Fruit fly (Drosophila melanogaster) whole organism, embryonic: ENCODE measurements around the gene Prosalpha6.

Source experiments
- CG11696 ChIP-seq: fragments of 200-800 bp; sonication (Bioruptor generic); IDR thresholded peaks from 2 replicates; pipeline ENCODE4 v1.3.6; 2022; ENCODE audit warnings: missing biosample characterization, missing genetic modification characterization
- CG13424 ChIP-seq: fragments of 200-800 bp; sonication (Bioruptor generic); optimal IDR thresholded peaks from 2 replicates; lab custom pipeline; 2019; ENCODE audit warnings: missing biosample characterization, mild to moderate bottlenecking, missing genetic modification characterization, moderate library complexity
- CG14050 ChIP-seq: fragments of 200-800 bp; sonication (Bioruptor generic); IDR thresholded peaks from 3 replicates; pipeline ENCODE4 v1.3.6; 2022; ENCODE audit warnings: missing biosample characterization, missing genetic modification characterization
- CG15073 ChIP-seq: fragments of 200-800 bp; sonication (Bioruptor generic); optimal IDR thresholded peaks from 2 replicates; lab custom pipeline; 2016; ENCODE audit warnings: missing biosample characterization, missing genetic modification characterization
- CG1529 ChIP-seq: fragments of 200-800 bp; sonication (Bioruptor generic); optimal IDR thresholded peaks from 3 replicates; lab custom pipeline; 2018; ENCODE audit warnings: missing biosample characterization, missing genetic modification characterization
- CG15696 ChIP-seq: fragments of 200-800 bp; sonication (Bioruptor generic); optimal IDR thresholded peaks from 2 replicates; lab custom pipeline; 2019; ENCODE audit warnings: missing biosample characterization, mild to moderate bottlenecking, missing genetic modification characterization, moderate library complexity
- CG1603 ChIP-seq: fragments of 200-800 bp; sonication (Bioruptor generic); optimal IDR thresholded peaks from 2 replicates; lab custom pipeline; 2019; ENCODE audit warnings: missing biosample characterization, mild to moderate bottlenecking, missing genetic modification characterization, moderate library complexity
- CG1647 ChIP-seq: fragments of 200-800 bp; sonication (Bioruptor generic); optimal IDR thresholded peaks from 3 replicates; lab custom pipeline; 2016; ENCODE audit warnings: missing biosample characterization, missing genetic modification characterization
- CG16779 ChIP-seq: fragments of 200-800 bp; sonication (Bioruptor generic); IDR thresholded peaks from 2 replicates; pipeline ENCODE4 v1.3.6; 2022; ENCODE audit warnings: missing biosample characterization, missing genetic modification characterization
- CG17802 ChIP-seq: fragments of 200-800 bp; sonication (Bioruptor generic); optimal IDR thresholded peaks from 2 replicates; lab custom pipeline; 2018; ENCODE audit warnings: missing biosample characterization, mild to moderate bottlenecking, missing genetic modification characterization, moderate library complexity
- CG17829 ChIP-seq: fragments of 200-800 bp; optimal IDR thresholded peaks from 2 replicates; lab custom pipeline; 2019; ENCODE audit warnings: missing biosample characterization, mild to moderate bottlenecking, missing genetic modification characterization, moderate library complexity
- CG1832 ChIP-seq: fragments of 200-800 bp; sonication (Bioruptor generic); optimal IDR thresholded peaks from 2 replicates; lab custom pipeline; 2017; ENCODE audit warnings: missing biosample characterization, mild to moderate bottlenecking, missing genetic modification characterization, inconsistent platforms
- CG18619 ChIP-seq: fragments of 200-800 bp; sonication (Bioruptor generic); optimal IDR thresholded peaks from 3 replicates; lab custom pipeline; 2017; ENCODE audit warnings: missing biosample characterization, mild to moderate bottlenecking, missing genetic modification characterization
- CG2120 ChIP-seq: fragments of 200-800 bp; sonication (Bioruptor generic); optimal IDR thresholded peaks from 3 replicates; lab custom pipeline; 2016; ENCODE audit warnings: missing biosample characterization, missing genetic modification characterization
- CG30020 ChIP-seq: fragments of 200-800 bp; optimal IDR thresholded peaks from 2 replicates; lab custom pipeline; 2019; ENCODE audit warnings: missing biosample characterization, mild to moderate bottlenecking, missing genetic modification characterization, moderate library complexity
- CG3847 ChIP-seq: fragments of 200-800 bp; sonication (Bioruptor generic); IDR thresholded peaks from 2 replicates; pipeline ENCODE4 v1.3.6; 2022; ENCODE audit warnings: missing biosample characterization, missing genetic modification characterization
- CG43689 ChIP-seq: fragments of 200-800 bp; sonication (Bioruptor generic); IDR thresholded peaks from 2 replicates; pipeline ENCODE4 v1.3.6; 2022; ENCODE audit warnings: missing biosample characterization, missing genetic modification characterization
- CG5180 ChIP-seq: fragments of 200-800 bp; sonication (Bioruptor generic); optimal IDR thresholded peaks from 3 replicates; lab custom pipeline; 2017; ENCODE audit warnings: missing biosample characterization, missing genetic modification characterization, mild to moderate bottlenecking, moderate library complexity, missing genetic modification reagents
- CG6654 ChIP-seq: fragments of 200-800 bp; sonication (Bioruptor generic); optimal IDR thresholded peaks from 2 replicates; lab custom pipeline; 2017; ENCODE audit warnings: missing biosample characterization, mild to moderate bottlenecking, missing genetic modification characterization
- CHES-1-like ChIP-seq: fragments of 200-800 bp; sonication (Bioruptor generic); optimal IDR thresholded peaks from 2 replicates; lab custom pipeline; 2016; ENCODE audit warnings: missing biosample characterization, missing genetic modification characterization
- Camta ChIP-seq: fragments of 200-800 bp; sonication (Bioruptor generic); optimal IDR thresholded peaks from 2 replicates; lab custom pipeline; 2016; ENCODE audit warnings: missing biosample characterization, missing genetic modification characterization
- Dad ChIP-seq: fragments of 200-800 bp; sonication (Bioruptor generic); optimal IDR thresholded peaks from 3 replicates; lab custom pipeline; 2016; ENCODE audit warnings: missing biosample characterization, missing genetic modification characterization
- Doc2 ChIP-seq: fragments of 200-800 bp; sonication (Bioruptor generic); IDR thresholded peaks from 2 replicates; pipeline ENCODE4 v1.3.6; 2022; ENCODE audit warnings: missing biosample characterization, missing genetic modification characterization
- Hr3 ChIP-seq: fragments of 200-800 bp; sonication (Bioruptor generic); optimal IDR thresholded peaks from 3 replicates; lab custom pipeline; 2016; ENCODE audit warnings: missing biosample characterization, missing genetic modification characterization
- Mad ChIP-seq: fragments of 200-800 bp; sonication (Bioruptor generic); optimal IDR thresholded peaks from 2 replicates; lab custom pipeline; 2016; ENCODE audit warnings: missing biosample characterization, missing genetic modification characterization
- Med ChIP-seq: fragments of 200-800 bp; sonication (Bioruptor generic); peaks from one replicate; lab custom pipeline; 2016; ENCODE audit warnings: missing biosample characterization, missing genetic modification characterization, mild to moderate bottlenecking, inconsistent platforms, moderate library complexity
- Myb ChIP-seq: fragments of 200-800 bp; sonication (Bioruptor generic); optimal IDR thresholded peaks from 2 replicates; lab custom pipeline; 2016; ENCODE audit warnings: missing biosample characterization, missing genetic modification characterization
- Side ChIP-seq: fragments of 200-800 bp; sonication (Bioruptor generic); optimal IDR thresholded peaks from 2 replicates; lab custom pipeline; 2016; ENCODE audit warnings: missing biosample characterization, missing genetic modification characterization
- Taf1 ChIP-seq: fragments of 200-800 bp; sonication (Bioruptor generic); IDR thresholded peaks from 2 replicates; pipeline ENCODE4 v1.3.6; 2022; ENCODE audit warnings: missing biosample characterization, missing genetic modification characterization
- Xrp1 ChIP-seq: fragments of 200-800 bp; sonication (Bioruptor generic); IDR thresholded peaks from 2 replicates; pipeline ENCODE4 v1.3.6; 2022; ENCODE audit warnings: missing biosample characterization, missing genetic modification characterization
- aop ChIP-seq: fragments of 200-800 bp; sonication (Bioruptor generic); IDR thresholded peaks from 2 replicates; pipeline ENCODE4 v1.3.6; 2022; ENCODE audit warnings: missing biosample characterization, missing genetic modification characterization
- bab2 ChIP-seq: fragments of 200-800 bp; sonication (Bioruptor generic); optimal IDR thresholded peaks from 2 replicates; lab custom pipeline; 2016; ENCODE audit warnings: missing biosample characterization, missing genetic modification characterization
- caup ChIP-seq: fragments of 200-800 bp; sonication (Bioruptor generic); optimal IDR thresholded peaks from 3 replicates; lab custom pipeline; 2017; ENCODE audit warnings: missing biosample characterization, mild to moderate bottlenecking, missing genetic modification characterization, moderate library complexity; ENCODE audit not compliant: severe bottlenecking
- grau ChIP-seq: fragments of 200-800 bp; optimal IDR thresholded peaks from 3 replicates; lab custom pipeline; 2019; ENCODE audit warnings: missing biosample characterization, mild to moderate bottlenecking, missing genetic modification characterization, moderate library complexity
- kay ChIP-seq: fragments of 200-800 bp; sonication (Bioruptor generic); optimal IDR thresholded peaks from 2 replicates; lab custom pipeline; 2016; ENCODE audit warnings: missing biosample characterization, missing genetic modification characterization
- lbe ChIP-seq: fragments of 200-800 bp; sonication (Bioruptor generic); optimal IDR thresholded peaks from 2 replicates; lab custom pipeline; 2016; ENCODE audit warnings: missing biosample characterization, mild to moderate bottlenecking, missing genetic modification characterization
- lov ChIP-seq, 2 experiments: fragments of 200-800 bp in 1 of 2; fragments of >200 bp in 1 of 2; sonication (Bioruptor generic) in 1 of 2; IDR thresholded peaks in 1 of 2; optimal IDR thresholded peaks in 1 of 2; 2 replicates in 1 of 2; 3 replicates in 1 of 2; pipeline versions ENCODE4 v1.3.6 to Lab custom; 2017 to 2022; ENCODE audit warnings: missing biosample characterization in 1 of 2, missing genetic modification characterization in 1 of 2
- onecut ChIP-seq: fragments of 200-800 bp; sonication (Bioruptor generic); IDR thresholded peaks from 2 replicates; pipeline ENCODE4 v1.3.6; 2022; ENCODE audit warnings: missing biosample characterization, missing genetic modification characterization
- pan ChIP-seq, 4 experiments: fragments of >200 bp in 3 of 4; fragments of 200-800 bp in 1 of 4; sonication (Bioruptor generic) in 1 of 4; optimal IDR thresholded peaks in 3 of 4; IDR thresholded peaks in 1 of 4; 2 replicates each; pipeline versions ENCODE4 v1.3.6 to Lab custom; 2017 to 2022; ENCODE audit warnings: missing biosample characterization in 2 of 4, missing genetic modification characterization in 2 of 4, mixed read lengths in 1 of 4
- pb ChIP-seq: fragments of 200-800 bp; sonication (Bioruptor generic); optimal IDR thresholded peaks from 3 replicates; lab custom pipeline; 2016; ENCODE audit warnings: missing biosample characterization, missing genetic modification characterization
- ro ChIP-seq: fragments of 200-800 bp; sonication (Bioruptor generic); IDR thresholded peaks from 2 replicates; pipeline ENCODE4 v1.3.6; 2022; ENCODE audit warnings: missing biosample characterization, missing genetic modification characterization
- run ChIP-seq: fragments of 200-800 bp; sonication (Bioruptor generic); optimal IDR thresholded peaks from 3 replicates; lab custom pipeline; 2018; ENCODE audit warnings: missing biosample characterization, mild to moderate bottlenecking, missing genetic modification characterization
- salm ChIP-seq: fragments of 200-800 bp; sonication (Bioruptor generic); optimal IDR thresholded peaks from 2 replicates; lab custom pipeline; 2018; ENCODE audit warnings: missing biosample characterization, mild to moderate bottlenecking, missing genetic modification characterization
- seq ChIP-seq: fragments of 200-800 bp; sonication (Bioruptor generic); IDR thresholded peaks from 2 replicates; pipeline ENCODE4 v1.3.6; 2022; ENCODE audit warnings: missing biosample characterization, missing genetic modification characterization
- sisA ChIP-seq: fragments of 200-800 bp; sonication (Bioruptor generic); IDR thresholded peaks from 2 replicates; pipeline ENCODE4 v1.3.6; 2022; ENCODE audit warnings: missing biosample characterization, missing genetic modification characterization
- sug ChIP-seq: fragments of 200-800 bp; optimal IDR thresholded peaks from 2 replicates; lab custom pipeline; 2019; ENCODE audit warnings: missing biosample characterization, mild to moderate bottlenecking, missing genetic modification characterization, moderate library complexity
- tio ChIP-seq: fragments of 200-800 bp; sonication (Bioruptor generic); optimal IDR thresholded peaks from 2 replicates; lab custom pipeline; 2017; ENCODE audit warnings: missing biosample characterization, missing genetic modification characterization, inconsistent platforms
- tup ChIP-seq: fragments of 200-800 bp; sonication (Bioruptor generic); optimal IDR thresholded peaks from 2 replicates; lab custom pipeline; 2016; ENCODE audit warnings: missing biosample characterization, mild to moderate bottlenecking, missing genetic modification characterization, moderate library complexity
- z ChIP-seq: fragments of 200-800 bp; sonication (Bioruptor generic); IDR thresholded peaks from 3 replicates; pipeline ENCODE4 v1.3.6; 2022; ENCODE audit warnings: missing biosample characterization, missing genetic modification characterization

Prosalpha6 gene

DNA sequence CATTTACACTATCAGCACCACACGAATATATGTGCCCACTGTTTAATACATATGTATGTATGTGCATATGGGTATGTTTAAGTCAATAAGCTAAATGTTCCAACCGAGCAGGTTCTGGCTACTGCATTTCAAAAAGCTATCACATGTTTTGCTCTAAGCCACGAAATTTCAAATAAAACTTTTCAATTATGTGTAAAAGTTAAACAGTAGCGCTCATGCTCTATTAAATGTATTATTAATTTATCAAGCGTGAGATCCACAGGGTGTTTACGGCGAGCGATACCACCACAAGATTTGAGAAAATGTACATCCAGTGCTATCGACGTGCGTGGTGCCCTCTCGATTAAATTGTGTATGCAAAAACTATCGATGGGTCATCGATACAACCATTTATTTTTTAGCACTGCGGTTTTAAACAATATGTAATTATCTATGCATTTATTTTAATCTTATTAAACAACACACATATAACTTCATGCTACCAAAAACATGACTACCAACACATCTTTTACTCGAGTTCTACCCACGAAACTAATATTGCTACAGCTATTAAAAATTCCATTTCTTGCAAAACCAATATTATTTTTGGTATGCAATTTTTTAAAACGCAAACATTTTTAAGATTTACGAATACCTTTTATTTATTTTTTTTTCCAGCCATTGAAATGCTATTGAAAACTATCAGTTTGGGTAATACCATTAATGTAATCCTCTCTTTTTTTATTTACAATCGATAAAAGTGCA is 39.8 kb downstream of the Prosalpha6 start, which contains the start of gene Pten (continued):
- no peak for TF ChIP-seq z (GFP tag; lab: Robert Waterston, UW)
- TF ChIP-seq CG30020 (tag; lab: Kevin White, UChicago) = peak; percentile 98
- TF ChIP-seq tio (GFP tag; lab: Kevin White, UChicago) = no peak
- no peak for TF ChIP-seq lov (optimal IDR thresholded peaks at IDR 0.05; lab: Kevin White, UChicago)
- no peak for TF ChIP-seq lov (GFP tag; IDR thresholded peaks at IDR 0.05; lab: Robert Waterston, UW)
- peak; percentile 73 for TF ChIP-seq Xrp1 (GFP tag; lab: Robert Waterston, UW)
- no peak for TF ChIP-seq CG15073 (GFP tag; lab: Kevin White, UChicago)
- peak; percentile 63 for TF ChIP-seq grau
- TF ChIP-seq Mad (GFP tag; lab: Kevin White, UChicago) = peak; percentile 43
- peak; percentile 36 for TF ChIP-seq Myb (GFP tag; lab: Kevin White, UChicago)
- TF ChIP-seq CG16779 (GFP tag; lab: Robert Waterston, UW) = no peak
- TF ChIP-seq CG43689 (GFP tag; lab: Robert Waterston, UW) = no peak
- peak; percentile 61 for TF ChIP-seq bab2 (GFP tag; lab: Kevin White, UChicago)
- TF ChIP-seq CG5180 (GFP tag; lab: Kevin White, UChicago) = no peak
- peak; percentile 55 for TF ChIP-seq Dad (GFP tag; lab: Kevin White, UChicago)
- TF ChIP-seq Med (GFP tag; lab: Kevin White, UChicago) = peak; percentile 94
- TF ChIP-seq aop (GFP tag; lab: Robert Waterston, UW) = no peak
- TF ChIP-seq CG6654 (GFP tag; lab: Kevin White, UChicago) = no peak
- peak; percentile 5 for TF ChIP-seq CG1529 (GFP tag; lab: Kevin White, UChicago)
- peak; percentile 28 for TF ChIP-seq CG17802 (tag; lab: Kevin White, UChicago)
- TF ChIP-seq Doc2 (GFP tag; lab: Robert Waterston, UW) = no peak
- TF ChIP-seq Camta (GFP tag; lab: Kevin White, UChicago) = peak; percentile 78
- peak; percentile 58 for TF ChIP-seq Hr3 (GFP tag; lab: Kevin White, UChicago)
- TF ChIP-seq onecut (GFP tag; lab: Robert Waterston, UW) = no peak; the same call in 1 of the 2 replicates
- TF ChIP-seq CG2120 (GFP tag; lab: Kevin White, UChicago) = peak; percentile 37
- TF ChIP-seq CG1647 (GFP tag; lab: Kevin White, UChicago) = peak; percentile 38
- peak; percentile 80 for TF ChIP-seq CG1603 (tag; lab: Kevin White, UChicago)
- no peak for TF ChIP-seq pan (optimal IDR thresholded peaks at IDR 0.05; lab: Kevin White, UChicago)
- peak in 1 of 2 experiments; percentile 79 for TF ChIP-seq pan (GFP tag; optimal IDR thresholded peaks at IDR 0.05 in 1 of 2, IDR thresholded peaks at IDR 0.05 in 1 of 2)
- TF ChIP-seq sug (tag; lab: Kevin White, UChicago) = peak; percentile 57
- TF ChIP-seq pb (GFP tag; lab: Kevin White, UChicago) = peak; percentile 31
- 0 out of 2 replicates have a peak, but pooled peaks have one; percentile 18 for TF ChIP-seq Taf1
- no peak for TF ChIP-seq CG18619 (GFP tag; lab: Kevin White, UChicago)
- TF ChIP-seq CG14050 = peak; percentile 43; the same call in 2 of the 3 replicates
- no peak for TF ChIP-seq ro
- TF ChIP-seq CG3847 (GFP tag; lab: Robert Waterston, UW) = no peak
- TF ChIP-seq seq = 0 out of 2 replicates have a peak, but pooled peaks have one; percentile 35
- TF ChIP-seq tup (GFP tag; lab: Kevin White, UChicago) = no peak
- TF ChIP-seq CG1832 (GFP tag; lab: Kevin White, UChicago) = no peak
- TF ChIP-seq run (tag; lab: Kevin White, UChicago) = no peak
- TF ChIP-seq salm = no peak
- TF ChIP-seq sisA (GFP tag; lab: Robert Waterston, UW) = no peak
- TF ChIP-seq CG13424 (tag; lab: Kevin White, UChicago) = peak; percentile 56
- TF ChIP-seq CG11696 = 0 out of 2 replicates have a peak, but pooled peaks have one; percentile 33
- peak; percentile 29 for TF ChIP-seq CHES-1-like (GFP tag; lab: Kevin White, UChicago)
- TF ChIP-seq CG15696 (tag; lab: Kevin White, UChicago) = peak; percentile 63
- TF ChIP-seq CG17829 (tag; lab: Kevin White, UChicago) = peak; percentile 82
- TF ChIP-seq lbe = peak; percentile 7
- no peak for TF ChIP-seq caup (GFP tag; lab: Kevin White, UChicago)
- TF ChIP-seq kay = peak; percentile 61
- peak; percentile 67 for TF ChIP-seq Side
